Worm (Caenorhabditis elegans): ENCODE data around the gene F07F6.2.

The F07F6.2 gene

ce11 chrII:5473946-5474423 is 44.0 kb downstream of the F07F6.2 start, which contains the start of gene mrps-16:
Gene mrps-16, plus strand, starts transcription at chrII:5474373.
- TF ChIP-seq nhr-90 (tag; optimal IDR thresholded peaks at IDR 0.05) (no peak), ztf-25 (GFP tag; IDR thresholded peaks at IDR 0.05) (no peak), D2030.7 (GFP tag; IDR thresholded peaks at IDR 0.05) (peak; percentile 55; the same call in 1 of the 2 replicates), lsl-1 (GFP tag; optimal IDR thresholded peaks at IDR 0.05) (peak; percentile 40), snpc-1.3 (tag; optimal IDR thresholded peaks at IDR 0.05; ENCODE audit: insufficient read depth) (peak; percentile 30), Y95B8A.8 (GFP tag; IDR thresholded peaks at IDR 0.05) (no peak), madf-3 (GFP tag; IDR thresholded peaks at IDR 0.05) (0 out of 2 replicates have a peak, but pooled peaks have one; percentile 50), ZK185.1 (tag; optimal IDR thresholded peaks at IDR 0.05; ENCODE audit: poor library complexity, severe bottlenecking) (peak; percentile 54), lin-40 (tag; optimal IDR thresholded peaks at IDR 0.05) (peak; percentile 23), madf-8 (GFP tag; conservative IDR thresholded peaks at IDR 0.05) (peak; percentile 43), F52B5.7 (tag; optimal IDR thresholded peaks at IDR 0.05) (no peak), xnd-1 (tag; optimal IDR thresholded peaks at IDR 0.05) (peak; percentile 18), efl-1 (GFP tag; optimal IDR thresholded peaks at IDR 0.05) (peak; percentile 85), dpl-1 (GFP tag; optimal IDR thresholded peaks at IDR 0.05) (peak; percentile 71), snpc-4 (GFP tag; optimal IDR thresholded peaks at IDR 0.05) (peak; percentile 17), snpc-4 (tag; optimal IDR thresholded peaks at IDR 0.05) (peak in 2 of 4 experiments; percentile 23 to 50), F23B12.7 (tag; optimal IDR thresholded peaks at IDR 0.05; ENCODE audit: insufficient read depth) (no peak), B0261.1 (tag; optimal IDR thresholded peaks at IDR 0.05) (no peak), aptf-3 (GFP tag; IDR thresholded peaks at IDR 0.05) (no peak), ztf-22 (GFP tag; optimal IDR thresholded peaks at IDR 0.05) (no peak), snpc-3.4 (tag; optimal IDR thresholded peaks at IDR 0.05) (no peak), snpc-1.1 (tag; optimal IDR thresholded peaks at IDR 0.05; ENCODE audit: insufficient read depth) (peak; percentile 17), C06A6.2 (GFP tag; conservative IDR thresholded peaks at IDR 0.05) (no peak), lin-35 (GFP tag; optimal IDR thresholded peaks at IDR 0.05) (peak in 2 of 3 experiments; percentile 27 to 91), lsy-27 (tag; optimal IDR thresholded peaks at IDR 0.05; ENCODE audit: borderline replicate concordance, insufficient read depth) (no peak), madf-6 (GFP tag; IDR thresholded peaks at IDR 0.05) (peak; percentile 83), unc-130 (GFP tag; optimal IDR thresholded peaks at IDR 0.05) (no peak), zim-3 (tag; optimal IDR thresholded peaks at IDR 0.05) (no peak), ceh-91 (GFP tag; IDR thresholded peaks at IDR 0.05) (0 out of 2 replicates have a peak, but pooled peaks have one; percentile 17), K12H6.12 (tag; optimal IDR thresholded peaks at IDR 0.05) (no peak), lin-54 (GFP tag; optimal IDR thresholded peaks at IDR 0.05) (peak; percentile 87), let-607 (tag; optimal IDR thresholded peaks at IDR 0.05) (no peak), ceh-58 (GFP tag; IDR thresholded peaks at IDR 0.05) (no peak), hrde-1 (tag; optimal IDR thresholded peaks at IDR 0.05; ENCODE audit: borderline replicate concordance) (no peak), nhr-179 (tag; optimal IDR thresholded peaks at IDR 0.05) (no peak), tbp1 (GFP tag; optimal IDR thresholded peaks at IDR 0.05) (peak; percentile 25), cebp-1 (GFP tag; IDR thresholded peaks at IDR 0.05) (no peak), cebp-1 (tag; optimal IDR thresholded peaks at IDR 0.05) (peak; percentile 28), nhr-80 (tag; optimal IDR thresholded peaks at IDR 0.05) (no peak), B0019.2 (GFP tag; conservative IDR thresholded peaks at IDR 0.05) (no peak), F33H1.4 (GFP tag; IDR thresholded peaks at IDR 0.05) (peak; percentile 42), mcd-1 (GFP tag; IDR thresholded peaks at IDR 0.05) (peak; percentile 26; the same call in 1 of the 2 replicates), F37B4.10 (GFP tag; IDR thresholded peaks at IDR 0.05) (no peak), aptf-2 (GFP tag; conservative IDR thresholded peaks at IDR 0.05) (no peak), madf-10 (tag; optimal IDR thresholded peaks at IDR 0.05) (no peak), hmg-1.2 (GFP tag; IDR thresholded peaks at IDR 0.05) (peak; percentile 31; the same call in 1 of the 2 replicates), pbrm-1 (GFP tag; IDR thresholded peaks at IDR 0.05) (0 out of 2 replicates have a peak, but pooled peaks have one; percentile 19)
